Worm (Caenorhabditis elegans): Measurements from ENCODE around the gene ZC84.6.

ce11 chrIII:9191091-9191490 lies 8.4 kb downstream of the ZC84.6 start, which contains the start of gene cls-3:
- TF ChIP-seq snpc-4 (tag; optimal IDR thresholded peaks at IDR 0.05): no peak
- no peak for TF ChIP-seq nhr-76 (tag; optimal IDR thresholded peaks at IDR 0.05)
- no peak for TF ChIP-seq elt-1 (tag; optimal IDR thresholded peaks at IDR 0.05; ENCODE audit: borderline replicate concordance, insufficient read depth)
- TF ChIP-seq lin-13 (tag; optimal IDR thresholded peaks at IDR 0.05): no peak
- no peak for TF ChIP-seq unc-39 (tag; optimal IDR thresholded peaks at IDR 0.05)
- TF ChIP-seq nhr-12 (tag; optimal IDR thresholded peaks at IDR 0.05): no peak
